Worm (Caenorhabditis elegans) whole organism, late embryonic: ENCODE data around the gene R05H10.3.

ENCODE experiments used
- C38D4.7 ChIP-seq: fragments of 200-800 bp; sonication (Bioruptor generic); optimal IDR thresholded peaks from 2 replicates; lab custom pipeline; 2018; ENCODE audit warnings: mild to moderate bottlenecking, missing genetic modification characterization, moderate library complexity, missing compliant biosample characterization
- F13H6.1 ChIP-seq: sonication (generic microtip); optimal IDR thresholded peaks from 2 replicates; lab custom pipeline; 2016; ENCODE audit warnings: missing genetic modification characterization, missing compliant biosample characterization
- K02D7.2 ChIP-seq: sonication (generic microtip); optimal IDR thresholded peaks from 2 replicates; lab custom pipeline; 2017; ENCODE audit warnings: mild to moderate bottlenecking, missing genetic modification characterization, missing compliant biosample characterization
- K09A11.1 ChIP-seq: sonication (generic microtip); optimal IDR thresholded peaks from 2 replicates; lab custom pipeline; 2017; ENCODE audit warnings: antibody characterized with exemption, mild to moderate bottlenecking, missing genetic modification characterization, missing compliant biosample characterization; ENCODE audit not compliant: insufficient read depth
- T23F11.4 ChIP-seq: fragments of 200-800 bp; sonication (Bioruptor generic); optimal IDR thresholded peaks from 2 replicates; lab custom pipeline; 2018; ENCODE audit warnings: mild to moderate bottlenecking, missing genetic modification characterization, missing compliant biosample characterization
- Y22D7AL.16 ChIP-seq: sonication (generic microtip); optimal IDR thresholded peaks from 2 replicates; lab custom pipeline; 2016; ENCODE audit warnings: missing genetic modification characterization, missing compliant biosample characterization
- ama-1 ChIP-seq: fragments of 150-350 bp; optimal IDR thresholded peaks from 2 replicates; lab custom pipeline; 2014
- ceh-14 ChIP-seq: sonication (generic microtip); optimal IDR thresholded peaks from 2 replicates; lab custom pipeline; 2016; ENCODE audit warnings: missing genotype, missing genetic modification characterization, missing compliant biosample characterization
- ceh-19 ChIP-seq: fragments of 200-800 bp; sonication (Bioruptor generic); optimal IDR thresholded peaks from 2 replicates; lab custom pipeline; 2018; ENCODE audit warnings: mild to moderate bottlenecking, missing genetic modification characterization, missing compliant biosample characterization
- ceh-2 ChIP-seq: sonication (generic microtip); optimal IDR thresholded peaks from 2 replicates; lab custom pipeline; 2016; ENCODE audit warnings: missing genotype, missing genetic modification characterization, missing compliant biosample characterization
- ceh-24 ChIP-seq: sonication (generic microtip); optimal IDR thresholded peaks from 2 replicates; lab custom pipeline; 2016; ENCODE audit warnings: mild to moderate bottlenecking, missing genetic modification characterization, missing compliant biosample characterization
- ceh-30 ChIP-seq: fragments of 150-350 bp; optimal IDR thresholded peaks from 2 replicates; lab custom pipeline; 2014; ENCODE audit warnings: missing biosample characterization, missing genetic modification characterization
- ceh-31 ChIP-seq: sonication (generic microtip); optimal IDR thresholded peaks from 2 replicates; lab custom pipeline; 2016; ENCODE audit warnings: missing genetic modification characterization, missing compliant biosample characterization
- ceh-45 ChIP-seq: fragments of 200-800 bp; sonication (Bioruptor generic); IDR thresholded peaks from 2 replicates; pipeline ENCODE4 v1.3.6; 2022; ENCODE audit warnings: missing genetic modification reagents, missing genetic modification characterization, missing compliant biosample characterization
- ceh-48 ChIP-seq: sonication (generic microtip); optimal IDR thresholded peaks from 2 replicates; lab custom pipeline; 2016; ENCODE audit warnings: missing genetic modification characterization, inconsistent platforms, missing compliant biosample characterization
- ceh-9 ChIP-seq: sonication (generic microtip); optimal IDR thresholded peaks from 2 replicates; lab custom pipeline; 2016; ENCODE audit warnings: mild to moderate bottlenecking, missing genetic modification characterization, inconsistent platforms, missing compliant biosample characterization
- che-1 ChIP-seq: sonication (generic microtip); optimal IDR thresholded peaks from 2 replicates; lab custom pipeline; 2016; ENCODE audit warnings: mild to moderate bottlenecking, missing genetic modification characterization, missing compliant biosample characterization
- dmd-4 ChIP-seq: sonication (generic microtip); optimal IDR thresholded peaks from 2 replicates; lab custom pipeline; 2016; ENCODE audit warnings: borderline replicate concordance, missing genetic modification characterization, missing compliant biosample characterization
- dve-1 ChIP-seq: sonication (generic microtip); optimal IDR thresholded peaks from 2 replicates; lab custom pipeline; 2017; ENCODE audit warnings: antibody characterized with exemption, mild to moderate bottlenecking, missing genetic modification characterization, missing compliant biosample characterization
- elt-2 ChIP-seq: sonication (generic microtip); optimal IDR thresholded peaks from 2 replicates; lab custom pipeline; 2016; ENCODE audit warnings: missing genetic modification reagents, missing genetic modification characterization, missing compliant biosample characterization
- elt-4 ChIP-seq: sonication (generic microtip); optimal IDR thresholded peaks from 2 replicates; lab custom pipeline; 2016; ENCODE audit warnings: missing genetic modification characterization, missing compliant biosample characterization
- fkh-10 ChIP-seq: fragments of 150-350 bp; optimal IDR thresholded peaks from 2 replicates; lab custom pipeline; 2014; ENCODE audit warnings: missing biosample characterization, missing genetic modification reagents, missing genetic modification characterization
- fkh-6 ChIP-seq: sonication (generic microtip); optimal IDR thresholded peaks from 2 replicates; lab custom pipeline; 2016; ENCODE audit warnings: missing genetic modification characterization, missing compliant biosample characterization
- gmeb-2 ChIP-seq: sonication (generic microtip); optimal IDR thresholded peaks from 2 replicates; lab custom pipeline; 2016; ENCODE audit warnings: missing genetic modification characterization, inconsistent platforms, missing compliant biosample characterization
- hlh-13 ChIP-seq: fragments of 200-800 bp; sonication (Bioruptor generic); optimal IDR thresholded peaks from 2 replicates; lab custom pipeline; 2018; ENCODE audit warnings: mild to moderate bottlenecking, missing genetic modification characterization, missing compliant biosample characterization
- hlh-15 ChIP-seq: sonication (generic microtip); optimal IDR thresholded peaks from 2 replicates; lab custom pipeline; 2016; ENCODE audit warnings: missing genetic modification characterization, missing compliant biosample characterization
- hlh-6 ChIP-seq: sonication (generic microtip); optimal IDR thresholded peaks from 2 replicates; lab custom pipeline; 2016; ENCODE audit warnings: missing genotype, missing genetic modification characterization, missing compliant biosample characterization
- hlh-8 ChIP-seq: sonication (generic microtip); optimal IDR thresholded peaks from 2 replicates; lab custom pipeline; 2016; ENCODE audit warnings: missing genotype, missing genetic modification characterization, missing compliant biosample characterization
- lin-11 ChIP-seq: fragments of 200-800 bp; sonication (Bioruptor generic); optimal IDR thresholded peaks from 2 replicates; lab custom pipeline; 2018; ENCODE audit warnings: mild to moderate bottlenecking, missing genetic modification characterization, missing compliant biosample characterization
- mec-3 ChIP-seq: sonication (generic microtip); optimal IDR thresholded peaks from 2 replicates; lab custom pipeline; 2016; ENCODE audit warnings: borderline replicate concordance, missing genetic modification characterization, missing compliant biosample characterization
- nfya-1 ChIP-seq: sonication (generic microtip); optimal IDR thresholded peaks from 2 replicates; lab custom pipeline; 2017; ENCODE audit warnings: missing genetic modification characterization, mild to moderate bottlenecking, missing compliant biosample characterization, antibody characterized with exemption, moderate library complexity
- nhr-11 ChIP-seq: fragments of 150-350 bp; optimal IDR thresholded peaks from 2 replicates; lab custom pipeline; 2014; ENCODE audit warnings: missing biosample characterization, missing genetic modification characterization
- nhr-232 ChIP-seq: sonication (generic microtip); optimal IDR thresholded peaks from 2 replicates; lab custom pipeline; 2016; ENCODE audit warnings: missing genetic modification characterization, missing compliant biosample characterization
- odd-2 ChIP-seq: sonication (generic microtip); optimal IDR thresholded peaks from 2 replicates; lab custom pipeline; 2017; ENCODE audit warnings: antibody characterized with exemption, mild to moderate bottlenecking, missing genetic modification characterization, missing compliant biosample characterization
- pag-3 ChIP-seq: sonication (generic microtip); optimal IDR thresholded peaks from 2 replicates; lab custom pipeline; 2016; ENCODE audit warnings: missing compliant biosample characterization, missing genetic modification characterization, borderline replicate concordance
- pha-2 ChIP-seq: sonication (generic microtip); optimal IDR thresholded peaks from 2 replicates; lab custom pipeline; 2017; ENCODE audit warnings: mild to moderate bottlenecking, missing genetic modification characterization, missing compliant biosample characterization
- pqm-1 ChIP-seq: sonication (generic microtip); optimal IDR thresholded peaks from 2 replicates; lab custom pipeline; 2016; ENCODE audit warnings: missing genetic modification characterization, missing compliant biosample characterization
- pros-1 ChIP-seq: fragments of 150-350 bp; optimal IDR thresholded peaks from 2 replicates; lab custom pipeline; 2014; ENCODE audit warnings: missing biosample characterization, missing genetic modification reagents, missing genetic modification characterization
- ref-2 ChIP-seq: sonication (generic microtip); optimal IDR thresholded peaks from 2 replicates; lab custom pipeline; 2016; ENCODE audit warnings: missing genetic modification characterization, missing compliant biosample characterization
- sdc-2 ChIP-seq: sonication (generic microtip); optimal IDR thresholded peaks from 2 replicates; lab custom pipeline; 2016; ENCODE audit warnings: missing genotype, missing genetic modification characterization, missing compliant biosample characterization
- sox-4 ChIP-seq: sonication (generic microtip); optimal IDR thresholded peaks from 2 replicates; lab custom pipeline; 2017; ENCODE audit warnings: mild to moderate bottlenecking, missing genetic modification characterization, inconsistent platforms, missing compliant biosample characterization
- syd-9 ChIP-seq: sonication (generic microtip); optimal IDR thresholded peaks from 2 replicates; lab custom pipeline; 2016; ENCODE audit warnings: mild to moderate bottlenecking, missing genetic modification characterization, moderate library complexity, missing compliant biosample characterization
- tbx-2 ChIP-seq: sonication (generic microtip); optimal IDR thresholded peaks from 2 replicates; lab custom pipeline; 2016; ENCODE audit warnings: missing genetic modification characterization, missing compliant biosample characterization
- unc-3 ChIP-seq, 2 experiments: fragments of 200-800 bp in 1 of 2; sonication (Bioruptor generic) in 1 of 2; sonication (generic microtip) in 1 of 2; conservative IDR thresholded peaks in 1 of 2; optimal IDR thresholded peaks in 1 of 2; 2 replicates each; pipeline versions ENCODE4 v1.3.6 to Lab custom; 2016 to 2022; ENCODE audit warnings: missing compliant biosample characterization in 2 of 2, missing genetic modification characterization in 2 of 2, missing genetic modification reagents in 1 of 2
- unc-55 ChIP-seq: sonication (generic microtip); optimal IDR thresholded peaks from 2 replicates; lab custom pipeline; 2017; ENCODE audit warnings: missing biosample characterization, missing genetic modification reagents, missing genetic modification characterization
- ztf-16 ChIP-seq: sonication (generic microtip); optimal IDR thresholded peaks from 2 replicates; lab custom pipeline; 2017; ENCODE audit warnings: missing genetic modification characterization, missing compliant biosample characterization

R05H10.3 gene

DNA sequence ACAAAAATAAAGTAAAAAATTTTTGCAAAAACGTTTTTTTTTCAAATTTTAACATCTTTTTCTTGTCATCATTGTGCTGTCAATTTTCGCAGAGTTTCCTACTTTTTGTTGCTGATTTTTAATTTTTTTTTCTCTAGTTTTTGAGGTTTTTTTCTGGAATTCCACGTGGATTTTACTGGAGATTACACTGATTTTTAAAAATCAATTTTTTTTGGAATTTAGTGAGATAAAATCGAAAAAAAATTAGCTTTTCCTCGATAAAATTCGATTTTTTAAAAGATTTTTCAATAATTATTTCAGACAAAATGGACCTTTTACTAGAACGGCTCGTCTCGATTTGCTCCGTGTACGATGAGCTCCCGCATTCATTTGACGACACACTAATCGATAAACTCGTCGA is at the start of gene R05H10.3:
Gene R05H10.3 (plus strand): TSS at position 301 of the 400 bp plus-strand sequence.
- TF ChIP-seq gmeb-2 (no peak), ceh-14 (tag; lab: Kevin White, UChicago) (no peak), che-1 (tag; lab: Kevin White, UChicago) (no peak), nfya-1 (tag; lab: Kevin White, UChicago) (no peak), pag-3 (tag; lab: Kevin White, UChicago) (no peak), lin-11 (tag; lab: Kevin White, UChicago) (no peak), tbx-2 (tag; lab: Kevin White, UChicago) (no peak), sdc-2 (tag; lab: Kevin White, UChicago) (no peak), pha-2 (no peak), ceh-30 (no peak), sox-4 (tag; lab: Kevin White, UChicago) (no peak), hlh-15 (tag; lab: Kevin White, UChicago) (no peak), nhr-11 (tag; lab: Kevin White, UChicago) (no peak), nhr-232 (no peak), elt-2 (tag; lab: Kevin White, UChicago) (no peak), ceh-45 (GFP tag; lab: Robert Waterston, UW) (no peak), ceh-2 (tag; lab: Kevin White, UChicago) (no peak), F13H6.1 (tag; lab: Kevin White, UChicago) (no peak), odd-2 (tag; lab: Kevin White, UChicago) (no peak)

DNA sequence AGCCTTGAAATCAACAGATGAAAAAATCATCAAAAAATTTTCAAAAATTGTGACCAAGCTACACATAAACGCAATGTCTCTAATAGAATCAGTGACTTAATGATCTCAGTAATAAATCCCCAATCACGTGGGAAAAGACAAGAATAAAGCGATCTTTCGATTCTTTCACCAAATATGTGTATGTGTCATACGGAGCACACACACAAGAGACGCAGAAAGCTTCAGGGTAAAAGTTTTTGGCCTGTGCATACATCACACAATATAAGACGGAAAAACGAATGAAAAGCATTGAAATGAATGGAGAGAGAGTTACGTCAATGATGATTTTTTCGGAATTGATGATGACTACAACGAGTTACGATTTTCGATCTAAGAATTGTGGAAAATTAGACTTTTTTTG is 49.3 kb upstream of the R05H10.3 start:
- TF ChIP-seq sox-4 (tag; lab: Kevin White, UChicago), result no peak
- TF ChIP-seq ref-2, result no peak
- TF ChIP-seq ceh-31 (tag; lab: Kevin White, UChicago), result no peak
- no peak for TF ChIP-seq pqm-1 (tag; lab: Kevin White, UChicago)

DNA sequence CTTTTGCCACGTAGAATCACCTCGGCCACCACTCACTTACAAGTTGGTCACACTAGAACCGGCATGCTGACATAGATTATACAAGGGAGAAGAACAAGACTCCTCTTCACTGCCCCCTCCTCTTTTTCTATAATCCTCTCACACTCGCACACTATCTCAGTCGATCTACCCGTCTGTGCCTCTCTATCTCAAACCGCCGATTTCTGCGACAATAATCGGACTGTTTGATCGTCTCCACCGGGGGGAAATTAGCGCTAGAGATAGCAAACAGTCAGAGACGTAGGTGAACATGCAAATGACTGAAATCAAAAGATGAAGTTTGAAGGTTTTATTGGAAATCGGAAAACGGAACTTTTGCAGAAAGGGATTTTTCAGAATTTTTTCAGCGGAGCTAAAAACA is 47.3 kb upstream of the R05H10.3 start:
- TF ChIP-seq T23F11.4 (GFP tag; lab: Kevin White, UChicago) (no peak), dmd-4 (tag; lab: Kevin White, UChicago) (no peak), C38D4.7 (GFP tag; lab: Kevin White, UChicago) (no peak), unc-3 (GFP tag; conservative IDR thresholded peaks at IDR 0.05; lab: Robert Waterston, UW) (no peak), unc-3 (tag; optimal IDR thresholded peaks at IDR 0.05; lab: Kevin White, UChicago) (no peak), ceh-14 (tag; lab: Kevin White, UChicago) (no peak), ceh-9 (no peak), nfya-1 (tag; lab: Kevin White, UChicago) (peak; percentile 23), che-1 (tag; lab: Kevin White, UChicago) (no peak), fkh-10 (GFP tag; lab: Kevin White, UChicago) (no peak), hlh-8 (no peak), pha-2 (peak; percentile 46), fkh-6 (tag; lab: Kevin White, UChicago) (no peak), pros-1 (tag; lab: Kevin White, UChicago) (peak; percentile 23), hlh-13 (GFP tag; lab: Kevin White, UChicago) (no peak), sox-4 (tag; lab: Kevin White, UChicago) (no peak), ceh-31 (tag; lab: Kevin White, UChicago) (peak; percentile 54), tbx-2 (tag; lab: Kevin White, UChicago) (peak; percentile 55), F13H6.1 (tag; lab: Kevin White, UChicago) (no peak), odd-2 (tag; lab: Kevin White, UChicago) (no peak), ceh-24 (tag; lab: Kevin White, UChicago) (no peak), ztf-16 (no peak), unc-55 (GFP tag; lab: Kevin White, UChicago) (no peak), elt-4 (tag; lab: Kevin White, UChicago) (no peak), dve-1 (peak; percentile 78), K09A11.1 (tag; lab: Kevin White, UChicago) (no peak), nhr-11 (tag; lab: Kevin White, UChicago) (no peak), pag-3 (tag; lab: Kevin White, UChicago) (no peak), K02D7.2 (tag; lab: Kevin White, UChicago) (no peak), hlh-6 (tag; lab: Kevin White, UChicago) (no peak), lin-11 (tag; lab: Kevin White, UChicago) (no peak), ceh-19 (GFP tag; lab: Kevin White, UChicago) (no peak), ama-1 (lab: Kevin White, UChicago) (no peak), ceh-48 (tag; lab: Kevin White, UChicago) (no peak), mec-3 (tag; lab: Kevin White, UChicago) (no peak), syd-9 (tag; lab: Kevin White, UChicago) (no peak), elt-2 (tag; lab: Kevin White, UChicago) (peak; percentile 54), ref-2 (peak; percentile 60), gmeb-2 (no peak), Y22D7AL.16 (tag; lab: Kevin White, UChicago) (no peak), pqm-1 (tag; lab: Kevin White, UChicago) (no peak)
